Fruit fly (Drosophila melanogaster) whole organism: ENCODE results near the gene CG15458.

Source experiments
- CG8478 ChIP-seq: fragments of >200 bp; optimal IDR thresholded peaks from 2 replicates; lab custom pipeline; 2018; ENCODE audit warnings: inconsistent platforms
- Dll ChIP-seq: fragments of >200 bp; optimal IDR thresholded peaks from 2 replicates; lab custom pipeline; 2017
- EcR ChIP-seq, 2 experiments: fragments of >200 bp; optimal IDR thresholded peaks; 2 replicates each; lab custom pipeline; 2017; ENCODE audit warnings: missing biosample characterization in 2 of 2, missing genetic modification characterization in 2 of 2, missing genetic modification reagents in 2 of 2
- pan ChIP-seq: fragments of >200 bp; optimal IDR thresholded peaks from 2 replicates; lab custom pipeline; 2017
- psq ChIP-seq: fragments of >200 bp; optimal IDR thresholded peaks from 2 replicates; lab custom pipeline; 2017
- usp ChIP-seq: fragments of >200 bp; optimal IDR thresholded peaks from 2 replicates; lab custom pipeline; 2017; ENCODE audit warnings: missing biosample characterization, missing genetic modification characterization, mixed read lengths

Gene CG15458

DNA sequence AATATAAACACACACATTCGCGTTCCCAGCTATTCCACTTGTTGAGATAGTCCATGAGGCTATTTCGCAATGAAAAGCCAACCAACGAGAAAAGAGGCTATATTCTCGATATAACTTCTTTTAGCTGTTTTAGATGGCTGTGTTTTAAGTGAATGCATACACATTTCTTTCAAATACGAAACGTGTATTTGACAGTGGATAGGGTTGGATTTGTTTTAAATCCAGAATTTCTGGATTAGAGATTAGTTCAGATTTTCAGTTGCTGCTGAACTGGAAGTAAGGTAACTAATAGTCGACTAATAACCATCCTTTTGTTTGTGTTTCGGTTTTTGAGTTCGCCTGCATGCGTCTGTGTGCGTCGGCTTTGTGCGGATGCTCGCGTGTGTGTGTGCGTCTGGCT is 9.2 kb upstream of the CG15458 start:
- TF ChIP-seq CG8478 (lab: Kevin White, UChicago) (no peak), EcR (GFP tag; optimal IDR thresholded peaks at IDR 0.05; lab: Kevin White, UChicago) (no peak), psq (lab: Kevin White, UChicago) (no peak), usp (GFP tag; lab: Kevin White, UChicago) (no peak), pan (lab: Kevin White, UChicago) (no peak), Dll (lab: Kevin White, UChicago) (no peak)

DNA sequence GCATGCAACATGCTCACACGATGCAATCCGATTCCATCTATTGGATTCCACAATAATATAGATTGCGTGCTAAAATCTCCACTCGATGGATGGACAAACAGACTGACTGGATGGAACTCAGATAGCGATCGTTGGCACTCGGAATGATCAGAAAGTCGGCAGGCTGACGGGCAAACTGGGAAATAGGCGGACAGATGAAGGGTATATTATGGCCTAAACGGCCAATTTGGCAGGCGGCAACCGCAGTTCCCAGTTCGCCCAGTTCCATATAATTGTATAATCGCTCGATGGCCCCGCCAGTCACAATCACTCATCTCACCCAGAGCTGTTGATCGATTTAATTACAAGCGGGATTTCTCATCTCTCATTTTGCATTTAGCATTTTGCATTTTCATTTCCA is 5.3 kb upstream of the CG15458 start, which contains the start of gene Obp19d:
Gene Obp19d (plus strand): TSS at position 301 of the 400 bp plus-strand sequence.
- TF ChIP-seq pan (lab: Kevin White, UChicago) (no peak), usp (GFP tag; lab: Kevin White, UChicago) (no peak), EcR (GFP tag; optimal IDR thresholded peaks at IDR 0.05; lab: Kevin White, UChicago) (no peak), psq (lab: Kevin White, UChicago) (no peak), Dll (lab: Kevin White, UChicago) (no peak), CG8478 (lab: Kevin White, UChicago) (no peak)

DNA sequence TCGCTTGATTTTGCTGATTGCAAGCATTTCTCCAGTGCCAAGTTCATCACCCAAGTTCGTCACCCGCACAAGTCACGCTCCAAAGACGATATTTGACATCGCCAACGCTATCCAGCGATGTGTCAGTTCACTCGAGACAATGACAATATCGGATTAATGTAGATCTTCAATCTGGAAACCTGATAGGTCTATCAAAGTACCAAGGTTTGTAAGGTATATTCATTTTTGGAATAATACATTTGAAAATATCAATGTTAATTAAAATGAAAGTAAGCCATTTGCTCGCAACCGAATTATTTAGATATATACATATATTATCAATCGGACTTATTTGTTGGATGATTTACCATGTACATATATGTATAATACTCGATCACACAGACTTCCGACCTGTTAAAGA is 4.9 kb upstream of the CG15458 start, which contains the start of gene Obp19c:
Gene Obp19c (minus strand): TSS at position 101 of the 400 bp plus-strand sequence.
- TF ChIP-seq usp (GFP tag; lab: Kevin White, UChicago) = no peak
- TF ChIP-seq psq (lab: Kevin White, UChicago) = no peak
- no peak for TF ChIP-seq CG8478 (lab: Kevin White, UChicago)
- no peak for TF ChIP-seq pan (lab: Kevin White, UChicago)
- TF ChIP-seq EcR (GFP tag; optimal IDR thresholded peaks at IDR 0.05; lab: Kevin White, UChicago) = no peak
- no peak for TF ChIP-seq Dll (lab: Kevin White, UChicago)

DNA sequence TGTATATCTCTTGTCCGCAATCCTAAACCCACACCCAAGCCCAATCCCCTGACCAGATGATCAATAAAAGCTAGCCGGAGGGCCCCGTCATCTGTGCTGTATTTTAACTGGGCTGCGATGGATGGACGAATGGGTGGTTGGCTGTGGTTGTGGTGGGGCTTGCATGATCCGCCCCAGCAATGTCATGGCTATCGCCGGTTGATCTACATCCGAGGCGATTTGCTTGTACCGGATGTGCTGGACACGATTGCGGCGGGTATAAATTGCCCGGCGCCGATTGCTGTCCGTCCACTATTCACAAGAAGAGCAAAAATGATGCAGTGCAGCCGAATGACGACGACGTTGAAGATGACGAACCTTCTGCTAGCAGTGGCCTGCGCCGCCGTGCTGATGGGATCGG is 2.4 kb upstream of the CG15458 start, which contains the start of gene Obp19b:
Gene Obp19b (plus strand): TSS at position 301 of the 400 bp plus-strand sequence.
- TF ChIP-seq pan (lab: Kevin White, UChicago) (no peak), EcR (GFP tag; optimal IDR thresholded peaks at IDR 0.05; lab: Kevin White, UChicago) (no peak)

DNA sequence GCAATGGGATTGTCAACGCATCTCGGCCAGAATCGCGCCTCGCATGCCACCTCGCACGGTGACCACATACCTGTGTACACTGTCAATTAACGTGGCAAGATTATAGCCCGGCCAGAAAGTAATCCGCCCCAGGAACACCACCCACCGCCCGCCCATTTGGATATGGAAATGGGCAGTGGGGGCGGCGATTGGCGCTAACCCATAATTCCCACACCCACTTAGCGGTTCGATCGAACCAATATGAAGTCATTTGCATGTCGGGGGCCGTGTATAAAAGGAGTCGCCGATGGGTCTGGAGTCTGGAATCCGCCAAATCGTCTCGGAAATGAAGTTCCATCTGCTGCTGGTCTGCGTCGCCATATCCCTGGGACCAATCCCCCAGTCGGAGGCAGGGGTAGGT is 1.4 kb upstream of the CG15458 start, which contains the start of gene Obp19a:
Gene Obp19a (plus strand): TSS at position 301 of the 400 bp plus-strand sequence.
- no peak for TF ChIP-seq usp (GFP tag; lab: Kevin White, UChicago)
- TF ChIP-seq CG8478 (lab: Kevin White, UChicago) = no peak

DNA sequence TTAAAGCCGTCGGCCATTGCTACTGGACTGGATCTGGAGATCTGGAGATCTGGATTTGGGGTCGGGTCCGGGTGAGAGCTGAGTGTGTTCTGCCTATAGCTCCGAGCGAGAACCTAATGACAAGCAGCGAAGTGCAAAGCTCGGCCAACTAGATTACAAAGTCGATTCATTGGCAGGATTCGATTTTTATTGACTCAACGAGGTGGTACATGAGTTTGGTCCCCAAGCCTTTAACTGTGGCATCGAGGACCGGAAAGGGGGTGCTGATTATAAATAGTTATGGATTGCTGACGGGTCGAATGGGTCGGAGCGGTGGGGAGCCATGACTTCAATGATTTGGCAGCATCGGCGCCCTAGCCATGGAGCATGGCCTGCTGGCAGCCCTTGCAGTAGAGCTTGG is 518 bp downstream of the CG15458 start, which contains the start of gene CG15459:
Gene CG15459 (minus strand): TSS at position 101 of the 400 bp plus-strand sequence.
- TF ChIP-seq CG8478 (lab: Kevin White, UChicago) (no peak), psq (lab: Kevin White, UChicago) (no peak), pan (lab: Kevin White, UChicago) (no peak), usp (GFP tag; lab: Kevin White, UChicago) (no peak), Dll (lab: Kevin White, UChicago) (no peak), EcR (GFP tag; optimal IDR thresholded peaks at IDR 0.05; lab: Kevin White, UChicago) (no peak)

DNA sequence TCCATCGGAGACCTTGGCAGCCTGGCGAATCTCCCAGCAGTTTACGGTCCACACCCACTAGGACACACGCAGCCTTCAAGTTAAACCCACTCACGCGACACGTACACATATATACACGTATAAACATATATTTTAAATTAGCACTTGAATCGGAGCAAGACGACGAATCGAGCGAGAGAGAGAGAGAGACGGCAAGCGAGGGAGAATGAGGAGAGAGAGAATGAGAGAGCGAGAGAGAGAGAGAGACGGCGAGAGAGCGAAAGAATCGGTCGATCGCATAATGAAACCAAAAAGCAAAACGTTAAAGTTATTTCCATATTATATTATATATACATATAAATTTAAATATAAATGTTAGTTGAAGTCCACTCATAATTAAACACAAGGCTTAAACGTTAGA is 2.4 kb downstream of the CG15458 start:
- TF ChIP-seq CG8478 (lab: Kevin White, UChicago) = peak; percentile 42
- TF ChIP-seq EcR (GFP tag; optimal IDR thresholded peaks at IDR 0.05; lab: Kevin White, UChicago) = no peak

DNA sequence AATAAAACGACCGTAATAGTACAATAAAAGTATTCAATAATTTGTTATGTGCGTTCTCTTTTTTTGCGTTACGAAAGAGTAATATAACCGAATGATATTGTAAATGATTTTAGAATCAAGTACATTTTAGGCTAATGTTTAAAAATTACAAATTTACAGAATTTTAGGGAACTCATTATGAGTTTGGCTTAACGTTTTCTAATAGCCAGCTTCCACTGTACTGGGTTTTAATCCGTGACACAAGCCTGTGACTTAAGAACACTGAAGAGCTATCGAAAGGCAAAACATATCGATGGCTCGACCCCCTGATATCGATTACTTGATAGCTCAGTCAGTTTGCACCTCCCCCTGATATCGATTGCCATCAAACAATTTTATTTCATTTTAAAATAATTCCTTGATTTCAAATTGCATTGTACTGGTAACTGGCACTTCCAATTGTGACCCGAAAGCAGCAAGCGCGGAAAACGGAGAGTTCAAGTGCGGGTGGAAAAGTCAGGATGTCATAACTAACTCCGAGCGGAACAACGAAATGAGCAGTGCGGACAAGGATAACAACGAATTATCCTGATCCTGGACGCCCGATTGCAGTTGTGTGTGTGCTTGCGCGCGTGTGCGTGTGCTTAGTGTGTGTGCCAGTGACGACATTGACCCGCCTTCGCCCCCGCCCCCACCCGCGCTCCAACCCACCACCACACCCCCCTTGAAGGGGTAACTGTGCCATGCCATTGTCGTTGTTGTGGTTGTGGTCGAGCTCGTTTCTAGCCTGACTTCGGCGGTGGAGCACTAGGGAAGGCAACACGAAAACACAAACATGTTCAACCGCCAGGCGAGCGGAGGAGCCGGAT is 19.7 kb downstream of the CG15458 start, which contains the start of gene HERC2:
Gene HERC2 (plus strand): TSS at position 330 of the 848 bp plus-strand sequence.
- no peak for TF ChIP-seq psq (lab: Kevin White, UChicago)
- no peak for TF ChIP-seq CG8478 (lab: Kevin White, UChicago)
- no peak for TF ChIP-seq EcR (GFP tag; optimal IDR thresholded peaks at IDR 0.05; lab: Kevin White, UChicago)

DNA sequence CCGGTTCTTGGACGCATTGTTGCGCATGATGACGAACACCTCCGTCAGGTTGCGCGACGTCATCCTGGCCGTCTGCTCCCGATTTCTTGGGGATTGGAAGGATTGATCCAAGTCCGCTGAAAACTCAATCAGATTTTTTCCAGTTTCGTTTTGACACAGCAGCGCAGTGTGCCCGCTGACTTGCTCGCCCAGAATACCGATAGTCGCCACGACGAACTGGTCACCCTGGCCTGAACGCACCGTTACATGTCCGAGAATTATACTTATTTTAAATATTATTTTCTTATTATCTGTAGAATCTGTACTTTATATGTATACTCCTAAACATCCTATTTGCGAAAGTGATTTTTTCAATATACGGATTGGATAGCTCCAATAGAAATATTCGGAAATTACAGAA is 20.4 kb downstream of the CG15458 start, which contains the start of gene Syx16:
Gene Syx16 (minus strand): TSS at position 172 of the 400 bp plus-strand sequence.
- TF ChIP-seq usp (GFP tag; lab: Kevin White, UChicago) (no peak), psq (lab: Kevin White, UChicago) (no peak), pan (lab: Kevin White, UChicago) (no peak), CG8478 (lab: Kevin White, UChicago) (no peak), EcR (GFP tag; optimal IDR thresholded peaks at IDR 0.05; lab: Kevin White, UChicago) (no peak), Dll (lab: Kevin White, UChicago) (no peak)

DNA sequence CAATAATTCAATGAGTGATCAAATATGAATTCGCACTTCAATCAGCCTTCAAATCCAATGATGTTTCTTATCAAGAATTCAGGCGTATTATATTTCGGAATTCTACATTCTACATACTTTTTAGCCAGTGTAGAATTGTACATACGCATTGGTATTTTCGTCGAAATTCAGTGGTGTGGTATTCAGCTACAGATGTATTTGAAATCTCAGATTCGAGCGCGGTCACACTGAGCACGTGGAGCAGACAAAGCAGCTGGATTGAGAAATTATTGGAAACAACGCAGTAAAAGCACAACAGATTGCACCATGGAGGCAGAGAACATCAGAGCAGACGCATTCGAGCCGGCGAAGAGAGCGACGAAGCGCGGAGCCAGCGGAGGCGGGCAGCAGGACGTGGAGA is 22.8 kb downstream of the CG15458 start:
- TF ChIP-seq psq (lab: Kevin White, UChicago) = no peak
- no peak for TF ChIP-seq EcR (GFP tag; optimal IDR thresholded peaks at IDR 0.05; lab: Kevin White, UChicago)
- TF ChIP-seq pan (lab: Kevin White, UChicago) = no peak
- TF ChIP-seq Dll (lab: Kevin White, UChicago) = no peak
- TF ChIP-seq usp (GFP tag; lab: Kevin White, UChicago) = no peak
- no peak for TF ChIP-seq CG8478 (lab: Kevin White, UChicago)

DNA sequence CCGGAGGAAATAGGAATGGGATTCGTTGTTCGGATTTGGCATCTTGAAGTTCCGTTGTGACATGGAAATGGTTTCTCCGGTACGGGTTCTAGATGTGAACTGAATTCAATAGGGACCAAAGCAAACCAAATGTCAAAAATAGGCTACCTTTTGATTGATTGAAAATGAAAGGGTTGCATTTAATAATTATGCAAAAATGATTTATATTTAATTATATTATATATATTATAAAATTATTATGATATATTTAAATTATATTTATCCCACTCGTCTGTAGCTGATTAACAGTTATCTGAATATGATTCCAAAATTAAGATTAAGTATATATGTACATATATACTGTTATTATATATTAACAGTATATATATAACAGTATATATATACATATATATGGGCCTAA is 23.3 kb downstream of the CG15458 start, which contains the start of gene jb:
Gene jb (minus strand): TSS at position 101 of the 400 bp plus-strand sequence.
- TF ChIP-seq usp (GFP tag; lab: Kevin White, UChicago) (no peak), CG8478 (lab: Kevin White, UChicago) (no peak), EcR (GFP tag; optimal IDR thresholded peaks at IDR 0.05; lab: Kevin White, UChicago) (no peak), psq (lab: Kevin White, UChicago) (no peak), Dll (lab: Kevin White, UChicago) (no peak), pan (lab: Kevin White, UChicago) (no peak)
